Fruit fly (Drosophila melanogaster) whole organism, prepupa: ENCODE data around the gene RabGGTa.
A peak's percentile ranks its signal among the peaks of the same experiment; 100 is the strongest.

ENCODE experiments used
- CG11902 ChIP-seq: fragments of 200-800 bp; sonication (Bioruptor generic); optimal IDR thresholded peaks from 3 replicates; lab custom pipeline; 2016; ENCODE audit warnings: missing biosample characterization, missing genetic modification characterization
- CG16779 ChIP-seq: fragments of 200-800 bp; sonication (Bioruptor generic); optimal IDR thresholded peaks from 3 replicates; lab custom pipeline; 2017; ENCODE audit warnings: missing biosample characterization, mild to moderate bottlenecking, missing genetic modification characterization
- CG31627 ChIP-seq: fragments of 200-800 bp; sonication (Bioruptor generic); optimal IDR thresholded peaks from 3 replicates; lab custom pipeline; 2016; ENCODE audit warnings: missing biosample characterization, missing genetic modification characterization
- CG32006 ChIP-seq: fragments of 200-800 bp; sonication (Bioruptor generic); optimal IDR thresholded peaks from 3 replicates; lab custom pipeline; 2017; ENCODE audit warnings: missing biosample characterization, mild to moderate bottlenecking, missing genetic modification characterization
- CG3919 ChIP-seq: fragments of 200-800 bp; sonication (Bioruptor generic); optimal IDR thresholded peaks from 3 replicates; lab custom pipeline; 2016; ENCODE audit warnings: missing biosample characterization, missing genetic modification characterization
- CG4318 ChIP-seq: fragments of 200-800 bp; sonication (Bioruptor generic); optimal IDR thresholded peaks from 3 replicates; lab custom pipeline; 2017; ENCODE audit warnings: missing biosample characterization, mild to moderate bottlenecking, missing genetic modification characterization
- CG6163 ChIP-seq: fragments of 200-800 bp; sonication (Bioruptor generic); IDR thresholded peaks from 3 replicates; pipeline ENCODE4 v1.3.6; 2022; ENCODE audit warnings: missing biosample characterization, missing genetic modification characterization
- CG6276 ChIP-seq: fragments of 200-800 bp; sonication (Bioruptor generic); optimal IDR thresholded peaks from 2 replicates; lab custom pipeline; 2017; ENCODE audit warnings: missing biosample characterization, mild to moderate bottlenecking, missing genetic modification characterization
- CG6792 ChIP-seq: fragments of 200-800 bp; sonication (Bioruptor generic); optimal IDR thresholded peaks from 3 replicates; lab custom pipeline; 2016; ENCODE audit warnings: missing biosample characterization, missing genetic modification characterization
- CG6808 ChIP-seq: fragments of 200-800 bp; sonication (Bioruptor generic); optimal IDR thresholded peaks from 3 replicates; lab custom pipeline; 2017; ENCODE audit warnings: missing biosample characterization, missing genetic modification characterization, mild to moderate bottlenecking, moderate library complexity, missing genetic modification reagents
- CG8119 ChIP-seq: fragments of 200-800 bp; sonication (Bioruptor generic); IDR thresholded peaks from 3 replicates; pipeline ENCODE4 v1.3.6; 2022; ENCODE audit warnings: missing biosample characterization, missing genetic modification characterization
- CG8319 ChIP-seq: fragments of 200-800 bp; sonication (Bioruptor generic); optimal IDR thresholded peaks from 3 replicates; lab custom pipeline; 2016; ENCODE audit warnings: missing biosample characterization, missing genetic modification characterization
- Eip75B ChIP-seq: fragments of 200-800 bp; sonication (Bioruptor generic); optimal IDR thresholded peaks from 3 replicates; lab custom pipeline; 2016; ENCODE audit warnings: missing biosample characterization, missing genetic modification characterization
- Ets96B ChIP-seq: fragments of 200-800 bp; optimal IDR thresholded peaks from 2 replicates; lab custom pipeline; 2019; ENCODE audit warnings: missing biosample characterization, mild to moderate bottlenecking, missing genetic modification characterization, moderate library complexity
- Hr4 ChIP-seq: fragments of 200-800 bp; sonication (Bioruptor generic); optimal IDR thresholded peaks from 3 replicates; lab custom pipeline; 2016; ENCODE audit warnings: missing biosample characterization, missing genetic modification characterization
- Met ChIP-seq: fragments of 200-800 bp; sonication (Bioruptor generic); optimal IDR thresholded peaks from 3 replicates; lab custom pipeline; 2016; ENCODE audit warnings: missing biosample characterization, missing genetic modification characterization
- OdsH ChIP-seq: fragments of 200-800 bp; sonication (Bioruptor generic); optimal IDR thresholded peaks from 3 replicates; lab custom pipeline; 2016; ENCODE audit warnings: missing biosample characterization, missing genetic modification characterization
- Sox102F ChIP-seq: fragments of 200-800 bp; sonication (Bioruptor generic); optimal IDR thresholded peaks from 2 replicates; lab custom pipeline; 2016; ENCODE audit warnings: missing biosample characterization, mild to moderate bottlenecking, missing genetic modification characterization
- Sox15 ChIP-seq: fragments of 200-800 bp; sonication (Bioruptor generic); optimal IDR thresholded peaks from 3 replicates; lab custom pipeline; 2016; ENCODE audit warnings: missing biosample characterization, missing genetic modification characterization
- achi ChIP-seq: fragments of 200-800 bp; sonication (Bioruptor generic); optimal IDR thresholded peaks from 3 replicates; lab custom pipeline; 2016; ENCODE audit warnings: missing biosample characterization, missing genetic modification characterization
- acj6 ChIP-seq: fragments of 200-800 bp; sonication (Bioruptor generic); optimal IDR thresholded peaks from 3 replicates; lab custom pipeline; 2016; ENCODE audit warnings: missing biosample characterization, missing genetic modification characterization
- eg ChIP-seq: fragments of 200-800 bp; sonication (Bioruptor generic); IDR thresholded peaks from 3 replicates; pipeline ENCODE4 v1.3.6; 2022; ENCODE audit warnings: missing biosample characterization, missing genetic modification characterization
- esn ChIP-seq: fragments of 200-800 bp; sonication (Bioruptor generic); optimal IDR thresholded peaks from 2 replicates; lab custom pipeline; 2016; ENCODE audit warnings: missing biosample characterization, mild to moderate bottlenecking, missing genetic modification characterization, moderate library complexity
- fkh ChIP-seq: fragments of 200-800 bp; sonication (Bioruptor generic); optimal IDR thresholded peaks from 3 replicates; lab custom pipeline; 2017; ENCODE audit warnings: missing biosample characterization, mild to moderate bottlenecking, missing genetic modification characterization, moderate library complexity
- lz ChIP-seq: fragments of 200-800 bp; sonication (Bioruptor generic); optimal IDR thresholded peaks from 3 replicates; lab custom pipeline; 2016; ENCODE audit warnings: missing biosample characterization, missing genetic modification characterization
- net ChIP-seq: fragments of 200-800 bp; sonication (Bioruptor generic); optimal IDR thresholded peaks from 3 replicates; lab custom pipeline; 2016; ENCODE audit warnings: missing biosample characterization, missing genetic modification characterization

The RabGGTa gene

DNA sequence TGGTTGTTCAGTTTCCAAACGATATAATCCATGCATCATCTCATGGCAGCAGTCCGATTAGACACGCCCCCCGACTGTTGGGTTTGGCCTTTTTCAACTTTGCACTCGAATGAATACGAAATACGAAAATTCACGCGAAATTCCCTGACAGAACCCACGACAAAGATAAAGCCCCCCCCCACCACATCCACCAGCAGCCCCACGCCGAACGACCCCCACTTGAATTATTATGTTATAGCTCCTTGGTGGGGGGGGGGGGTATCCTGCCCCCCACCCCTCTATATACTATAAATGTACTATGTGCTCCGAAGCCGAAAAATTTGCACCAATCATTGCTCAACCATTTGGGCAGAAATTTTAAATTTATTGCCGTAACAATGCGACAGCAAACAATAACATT, 34.3 kb downstream of the RabGGTa start:
- no peak for TF ChIP-seq CG31627
- TF ChIP-seq CG6276 (GFP tag; lab: Kevin White, UChicago), result no peak
- TF ChIP-seq CG6808 (GFP tag; lab: Kevin White, UChicago), result no peak
- no peak for TF ChIP-seq achi (GFP tag; lab: Kevin White, UChicago)
- no peak for TF ChIP-seq CG4318 (GFP tag; lab: Kevin White, UChicago)
- TF ChIP-seq CG6792, result no peak
- no peak for TF ChIP-seq esn (GFP tag; lab: Kevin White, UChicago)
- no peak for TF ChIP-seq fkh (GFP tag; lab: Kevin White, UChicago)
- TF ChIP-seq CG32006, result no peak
- no peak for TF ChIP-seq CG3919 (GFP tag; lab: Kevin White, UChicago)
- no peak for TF ChIP-seq Hr4 (GFP tag; lab: Kevin White, UChicago)
- TF ChIP-seq net, result no peak
- no peak for TF ChIP-seq CG8319 (GFP tag; lab: Kevin White, UChicago)
- no peak for TF ChIP-seq Sox102F
- TF ChIP-seq CG8119, result no peak
- no peak for TF ChIP-seq Met (GFP tag; lab: Kevin White, UChicago)
- TF ChIP-seq acj6 (GFP tag; lab: Kevin White, UChicago), result no peak
- TF ChIP-seq CG16779, result no peak
- no peak for TF ChIP-seq Sox15 (GFP tag; lab: Kevin White, UChicago)

dm6 chr3R:5171972-5172371, 44.1 kb downstream of the RabGGTa start:
- no peak for TF ChIP-seq achi (GFP tag; lab: Kevin White, UChicago)
- no peak for TF ChIP-seq OdsH (GFP tag; lab: Kevin White, UChicago)
- TF ChIP-seq CG3919 (GFP tag; lab: Kevin White, UChicago), result no peak
- no peak for TF ChIP-seq Sox102F
- TF ChIP-seq fkh (GFP tag; lab: Kevin White, UChicago), result no peak
- no peak for TF ChIP-seq lz (GFP tag; lab: Kevin White, UChicago)
- TF ChIP-seq CG16779, result no peak
- TF ChIP-seq CG6163 (GFP tag; lab: Robert Waterston, UW), result no peak
- TF ChIP-seq, all 60 proteins: peak for 0

DNA sequence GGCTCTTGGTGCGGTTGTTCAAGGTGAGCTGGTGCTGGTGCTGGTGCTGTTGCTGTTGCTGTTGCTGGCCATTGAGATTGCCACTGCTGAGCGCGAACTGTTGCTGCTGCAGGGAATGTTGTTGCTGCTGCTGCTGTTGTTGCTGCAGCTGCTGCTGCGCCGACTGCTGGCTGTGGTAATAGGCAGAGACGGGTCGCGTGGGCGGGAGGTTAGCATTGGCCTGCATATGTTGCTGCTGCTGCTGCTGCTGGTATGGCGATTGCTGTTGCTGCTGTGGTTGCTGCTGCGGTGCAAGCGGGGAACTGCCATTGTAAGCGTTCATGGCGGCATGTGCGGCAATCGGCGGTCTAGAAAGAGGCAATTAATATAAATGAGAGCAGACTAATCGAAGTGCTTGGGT, 48.1 kb downstream of the RabGGTa start:
- TF ChIP-seq Ets96B (tag; lab: Kevin White, UChicago) (no peak), OdsH (GFP tag; lab: Kevin White, UChicago) (no peak), CG11902 (GFP tag; lab: Kevin White, UChicago) (no peak), eg (GFP tag; lab: Robert Waterston, UW) (no peak), Eip75B (GFP tag; lab: Kevin White, UChicago) (no peak), CG3919 (GFP tag; lab: Kevin White, UChicago) (peak; percentile 33), Sox15 (GFP tag; lab: Kevin White, UChicago) (no peak)
